Worm (Caenorhabditis elegans) whole organism, L3 larva: ENCODE data around the gene T05A8.8.
A peak's percentile ranks its signal among the peaks of the same experiment; 100 is the strongest.

Experiments used
- R02D3.7 ChIP-seq: fragments of 150-350 bp; optimal IDR thresholded peaks from 2 replicates; lab custom pipeline; 2014; ENCODE audit warnings: missing biosample characterization, missing genetic modification characterization
- ZK546.5 ChIP-seq: sonication (generic microtip); optimal IDR thresholded peaks from 2 replicates; lab custom pipeline; 2017; ENCODE audit warnings: missing biosample characterization, missing genetic modification characterization
- aly-2 ChIP-seq: fragments of 150-350 bp; optimal IDR thresholded peaks from 2 replicates; lab custom pipeline; 2014; ENCODE audit warnings: missing biosample characterization, missing genetic modification characterization
- ama-1 ChIP-seq: fragments of 150-350 bp; optimal IDR thresholded peaks from 2 replicates; lab custom pipeline; 2018
- ceh-16 ChIP-seq: sonication (generic microtip); optimal IDR thresholded peaks from 2 replicates; lab custom pipeline; 2017; ENCODE audit warnings: missing biosample characterization, missing genetic modification characterization
- ceh-28 ChIP-seq: fragments of 150-350 bp; optimal IDR thresholded peaks from 2 replicates; lab custom pipeline; 2014; ENCODE audit warnings: missing biosample characterization, missing genetic modification reagents, missing genetic modification characterization
- ceh-82 ChIP-seq: fragments of 150-350 bp; optimal IDR thresholded peaks from 2 replicates; lab custom pipeline; 2014; ENCODE audit warnings: missing biosample characterization, missing genetic modification characterization
- ceh-9 ChIP-seq: sonication (generic microtip); optimal IDR thresholded peaks from 2 replicates; lab custom pipeline; 2018; ENCODE audit warnings: missing biosample characterization, missing genetic modification characterization
- daf-12 ChIP-seq: fragments of 150-350 bp; optimal IDR thresholded peaks from 2 replicates; lab custom pipeline; 2014; ENCODE audit warnings: missing biosample characterization, missing genetic modification reagents, missing genetic modification characterization
- egl-27 ChIP-seq: sonication (generic microtip); optimal IDR thresholded peaks from 4 replicates; lab custom pipeline; 2017; ENCODE audit warnings: missing biosample characterization, missing genetic modification reagents, missing genetic modification characterization
- egl-5 ChIP-seq: fragments of 150-350 bp; optimal IDR thresholded peaks from 2 replicates; lab custom pipeline; 2017; ENCODE audit warnings: missing biosample characterization, missing genetic modification reagents, missing genetic modification characterization, inconsistent platforms
- elt-1 ChIP-seq: fragments of 150-350 bp; optimal IDR thresholded peaks from 2 replicates; lab custom pipeline; 2014; ENCODE audit warnings: missing biosample characterization, missing genetic modification characterization
- elt-2 ChIP-seq: sonication (generic microtip); optimal IDR thresholded peaks from 2 replicates; lab custom pipeline; 2016; ENCODE audit warnings: missing genetic modification reagents, mild to moderate bottlenecking, missing genetic modification characterization, missing compliant biosample characterization
- elt-3 ChIP-seq, 3 experiments: fragments of 150-350 bp in 1 of 3; sonication (generic microtip) in 2 of 3; optimal IDR thresholded peaks; 2 replicates in 2 of 3; 4 replicates in 1 of 3; lab custom pipeline; 2014 to 2017; ENCODE audit warnings: missing biosample characterization in 3 of 3, missing genetic modification characterization in 3 of 3
- eor-1 ChIP-seq, 2 experiments: fragments of 150-350 bp; optimal IDR thresholded peaks; 2 replicates each; lab custom pipeline; 2014 to 2018; ENCODE audit warnings: missing biosample characterization in 2 of 2, missing genetic modification characterization in 2 of 2
- fkh-10 ChIP-seq: sonication (generic microtip); optimal IDR thresholded peaks from 2 replicates; lab custom pipeline; 2017; ENCODE audit warnings: missing biosample characterization, missing genetic modification reagents, missing genetic modification characterization
- fkh-2 ChIP-seq: fragments of 150-350 bp; optimal IDR thresholded peaks from 2 replicates; lab custom pipeline; 2014; ENCODE audit warnings: missing biosample characterization, missing genetic modification reagents, missing genetic modification characterization
- fos-1 ChIP-seq: fragments of 150-350 bp; optimal IDR thresholded peaks from 2 replicates; lab custom pipeline; 2014; ENCODE audit warnings: missing biosample characterization, missing genetic modification characterization
- hmg-11 ChIP-seq: sonication (generic microtip); optimal IDR thresholded peaks from 2 replicates; lab custom pipeline; 2016; ENCODE audit warnings: missing genetic modification characterization, missing compliant biosample characterization
- jun-1 ChIP-seq: fragments of 150-350 bp; optimal IDR thresholded peaks from 2 replicates; lab custom pipeline; 2014; ENCODE audit warnings: missing biosample characterization, missing genetic modification reagents, missing genetic modification characterization
- lin-15B ChIP-seq: fragments of 150-350 bp; optimal IDR thresholded peaks from 2 replicates; lab custom pipeline; 2014; ENCODE audit warnings: missing biosample characterization, missing genetic modification characterization
- lin-39 ChIP-seq: fragments of 150-350 bp; optimal IDR thresholded peaks from 2 replicates; lab custom pipeline; 2018; ENCODE audit warnings: missing biosample characterization, missing genetic modification reagents, missing genetic modification characterization
- lsy-12 ChIP-seq: sonication (generic microtip); optimal IDR thresholded peaks from 2 replicates; lab custom pipeline; 2016; ENCODE audit warnings: mild to moderate bottlenecking, missing genetic modification characterization, missing compliant biosample characterization
- mml-1 ChIP-seq: fragments of 150-350 bp; sonication (generic microtip); optimal IDR thresholded peaks from 3 replicates; lab custom pipeline; 2014; ENCODE audit warnings: missing biosample characterization, missing genetic modification characterization
- nfya-1 ChIP-seq: sonication (generic microtip); optimal IDR thresholded peaks from 2 replicates; lab custom pipeline; 2017; ENCODE audit warnings: missing genetic modification characterization, mild to moderate bottlenecking, missing compliant biosample characterization, antibody characterized with exemption, moderate library complexity; ENCODE audit not compliant: insufficient read depth
- nhr-11 ChIP-seq: fragments of 150-350 bp; optimal IDR thresholded peaks from 2 replicates; lab custom pipeline; 2014; ENCODE audit warnings: missing biosample characterization, missing genetic modification characterization
- nhr-12 ChIP-seq: fragments of 150-350 bp; optimal IDR thresholded peaks from 2 replicates; lab custom pipeline; 2014; ENCODE audit warnings: missing biosample characterization, missing genetic modification characterization
- nhr-23 ChIP-seq: fragments of 150-350 bp; optimal IDR thresholded peaks from 2 replicates; lab custom pipeline; 2014; ENCODE audit warnings: missing biosample characterization, missing genetic modification reagents, missing genetic modification characterization
- nhr-237 ChIP-seq: fragments of 150-350 bp; optimal IDR thresholded peaks from 2 replicates; lab custom pipeline; 2014; ENCODE audit warnings: missing biosample characterization, missing genetic modification characterization
- nhr-25 ChIP-seq: sonication (generic microtip); optimal IDR thresholded peaks from 2 replicates; lab custom pipeline; 2017; ENCODE audit warnings: missing biosample characterization, missing genetic modification characterization
- nhr-28 ChIP-seq: fragments of 150-350 bp; optimal IDR thresholded peaks from 2 replicates; lab custom pipeline; 2014; ENCODE audit warnings: missing biosample characterization, missing genetic modification characterization
- nhr-43 ChIP-seq: sonication (generic microtip); optimal IDR thresholded peaks from 2 replicates; lab custom pipeline; 2016; ENCODE audit warnings: mild to moderate bottlenecking, missing genetic modification characterization, missing compliant biosample characterization; ENCODE audit not compliant: poor library complexity, severe bottlenecking
- nhr-67 ChIP-seq: fragments of 150-350 bp; optimal IDR thresholded peaks from 2 replicates; lab custom pipeline; 2014; ENCODE audit warnings: missing biosample characterization, missing genetic modification characterization
- nhr-76 ChIP-seq: fragments of 150-350 bp; sonication (generic microtip); optimal IDR thresholded peaks from 5 replicates; lab custom pipeline; 2014; ENCODE audit warnings: missing biosample characterization, missing genetic modification characterization
- nhr-77 ChIP-seq: fragments of 150-350 bp; optimal IDR thresholded peaks from 2 replicates; lab custom pipeline; 2014; ENCODE audit warnings: missing biosample characterization, missing genetic modification characterization
- pha-4 ChIP-seq: fragments of 150-350 bp; optimal IDR thresholded peaks from 2 replicates; lab custom pipeline; 2014; ENCODE audit warnings: missing biosample characterization, missing genetic modification reagents, missing genetic modification characterization
- pqm-1 ChIP-seq: fragments of 150-350 bp; optimal IDR thresholded peaks from 2 replicates; lab custom pipeline; 2017; ENCODE audit warnings: missing biosample characterization, missing genetic modification characterization, inconsistent platforms
- sea-2 ChIP-seq: fragments of 150-350 bp; sonication (generic microtip); optimal IDR thresholded peaks from 4 replicates; lab custom pipeline; 2014; ENCODE audit warnings: missing biosample characterization, missing genetic modification reagents, missing genetic modification characterization
- skn-1 ChIP-seq: fragments of 150-350 bp; optimal IDR thresholded peaks from 2 replicates; lab custom pipeline; 2014; ENCODE audit warnings: missing biosample characterization, missing genetic modification characterization
- snpc-4 ChIP-seq: fragments of 150-350 bp; optimal IDR thresholded peaks from 2 replicates; lab custom pipeline; 2014; ENCODE audit warnings: missing biosample characterization, missing genetic modification characterization
- tbx-2 ChIP-seq: sonication (generic microtip); optimal IDR thresholded peaks from 2 replicates; lab custom pipeline; 2016; ENCODE audit warnings: mild to moderate bottlenecking, missing genetic modification characterization, missing compliant biosample characterization
- unc-39 ChIP-seq: sonication (generic microtip); optimal IDR thresholded peaks from 4 replicates; lab custom pipeline; 2017; ENCODE audit warnings: missing biosample characterization, missing genetic modification characterization
- unc-62 ChIP-seq: fragments of 150-350 bp; sonication (generic microtip); optimal IDR thresholded peaks from 4 replicates; lab custom pipeline; 2014; ENCODE audit warnings: missing biosample characterization, missing genetic modification reagents, missing genetic modification characterization
- zag-1 ChIP-seq: fragments of 150-350 bp; optimal IDR thresholded peaks from 2 replicates; lab custom pipeline; 2014; ENCODE audit warnings: missing biosample characterization, missing genetic modification characterization
- ztf-11 ChIP-seq: fragments of 150-350 bp; optimal IDR thresholded peaks from 2 replicates; lab custom pipeline; 2014; ENCODE audit warnings: missing biosample characterization, missing genetic modification characterization
- ztf-4 ChIP-seq: fragments of 150-350 bp; optimal IDR thresholded peaks from 2 replicates; lab custom pipeline; 2014; ENCODE audit warnings: missing biosample characterization, missing genetic modification characterization

T05A8.8 gene

ce11 chrII:2734735-2735134 lies 1.7 kb upstream of the T05A8.8 start:
- no peak for TF ChIP-seq pha-4 (tag; lab: Kevin White, UChicago)
- no peak for TF ChIP-seq daf-12 (tag; lab: Kevin White, UChicago)
- TF ChIP-seq fos-1 (tag; lab: Kevin White, UChicago): no peak
- no peak for TF ChIP-seq lsy-12
- TF ChIP-seq skn-1 (tag; lab: Kevin White, UChicago): no peak
- no peak for TF ChIP-seq ZK546.5 (tag; lab: Kevin White, UChicago)
- TF ChIP-seq unc-39 (tag; lab: Kevin White, UChicago): no peak
- no peak for TF ChIP-seq zag-1 (tag; lab: Kevin White, UChicago)
- TF ChIP-seq nhr-77 (tag; lab: Kevin White, UChicago): no peak
- no peak for TF ChIP-seq fkh-10 (GFP tag; lab: Kevin White, UChicago)
- no peak for TF ChIP-seq nhr-28
- TF ChIP-seq ceh-28 (tag; lab: Kevin White, UChicago): no peak
- TF ChIP-seq nhr-23 (tag; lab: Kevin White, UChicago): peak; percentile 20
- peak; percentile 23 for TF ChIP-seq snpc-4
- no peak for TF ChIP-seq nhr-67
- TF ChIP-seq egl-27 (tag; lab: Kevin White, UChicago): no peak
- no peak for TF ChIP-seq fkh-2
- no peak for TF ChIP-seq nhr-12 (tag; lab: Kevin White, UChicago)
- TF ChIP-seq ztf-11 (tag; lab: Kevin White, UChicago): no peak
- TF ChIP-seq elt-1 (tag; lab: Kevin White, UChicago): no peak
- peak; percentile 79 for TF ChIP-seq nfya-1 (tag; lab: Kevin White, UChicago)
- no peak for TF ChIP-seq ceh-82 (tag; lab: Kevin White, UChicago)
- no peak for TF ChIP-seq egl-5 (tag; lab: Kevin White, UChicago)
- no peak for TF ChIP-seq elt-2 (tag; lab: Kevin White, UChicago)
- TF ChIP-seq nhr-11 (tag; lab: Kevin White, UChicago): no peak
- TF ChIP-seq pqm-1 (tag; lab: Kevin White, UChicago): no peak
- TF ChIP-seq elt-3 (tag; optimal IDR thresholded peaks at IDR 0.05; lab: Kevin White, UChicago): no peak
- no peak for TF ChIP-seq ceh-9 (tag; lab: Kevin White, UChicago)
- no peak for TF ChIP-seq ceh-16
- no peak for TF ChIP-seq tbx-2 (tag; lab: Kevin White, UChicago)
- peak; percentile 40 for TF ChIP-seq hmg-11 (tag; lab: Kevin White, UChicago)
- no peak for TF ChIP-seq R02D3.7 (tag; lab: Kevin White, UChicago)
- no peak for TF ChIP-seq nhr-76 (tag; lab: Kevin White, UChicago)
- peak; percentile 32 for TF ChIP-seq nhr-25 (tag; lab: Kevin White, UChicago)
- no peak for TF ChIP-seq ztf-4 (tag; lab: Kevin White, UChicago)
- TF ChIP-seq eor-1 (tag; optimal IDR thresholded peaks at IDR 0.05; lab: Kevin White, UChicago): no peak
- TF ChIP-seq jun-1 (tag; lab: Kevin White, UChicago): peak; percentile 17
- TF ChIP-seq sea-2 (GFP tag; lab: Kevin White, UChicago): no peak
- no peak for TF ChIP-seq aly-2 (tag; lab: Kevin White, UChicago)
- no peak for TF ChIP-seq lin-15B (tag; lab: Kevin White, UChicago)
- TF ChIP-seq unc-62 (GFP tag; lab: Kevin White, UChicago): no peak
- no peak for TF ChIP-seq nhr-237 (tag; lab: Kevin White, UChicago)
- TF ChIP-seq mml-1 (tag; lab: Kevin White, UChicago): no peak
- TF ChIP-seq lin-39 (tag; lab: Kevin White, UChicago): peak; percentile 61
- TF ChIP-seq nhr-43 (tag; lab: Kevin White, UChicago): no peak
- TF ChIP-seq ama-1 (lab: Kevin White, UChicago): no peak
